Fruit fly (Drosophila melanogaster): ENCODE measurements around the gene MED11.

Gene MED11

dm6 chr3L:18781653-18782629 is 36.3 kb downstream of the MED11 start (continued):
- TF ChIP-seq gcm (GFP tag; optimal IDR thresholded peaks at IDR 0.05) (peak; percentile 9), seq (GFP tag; IDR thresholded peaks at IDR 0.05) (0 out of 2 replicates have a peak, but pooled peaks have one; percentile 60), CG10147 (GFP tag; optimal IDR thresholded peaks at IDR 0.05) (peak; percentile 22), CG4404 (GFP tag; IDR thresholded peaks at IDR 0.05) (no peak), en (GFP tag; optimal IDR thresholded peaks at IDR 0.05) (no peak), ham (GFP tag; IDR thresholded peaks at IDR 0.05) (no peak), Aef1 (GFP tag; IDR thresholded peaks at IDR 0.05) (peak; percentile 65), CTCF (GFP tag; optimal IDR thresholded peaks at IDR 0.05) (no peak), CG10959 (GFP tag; IDR thresholded peaks at IDR 0.05) (no peak), Hand (GFP tag; optimal IDR thresholded peaks at IDR 0.05) (no peak), CG3281 (GFP tag; optimal IDR thresholded peaks at IDR 0.05) (peak; percentile 4), CG11398 (GFP tag; optimal IDR thresholded peaks at IDR 0.05) (no peak), chm (GFP tag; IDR thresholded peaks at IDR 0.05) (no peak; the same call in 1 of the 2 replicates), so (GFP tag; IDR thresholded peaks at IDR 0.05) (no peak; the same call in 2 of the 3 replicates), crol (GFP tag; IDR thresholded peaks at IDR 0.05) (peak; percentile 87), CG16863 (GFP tag; optimal IDR thresholded peaks at IDR 0.05) (peak; percentile 1), CG9437 (GFP tag; optimal IDR thresholded peaks at IDR 0.05) (peak; percentile 81), Nf-YC (tag; optimal IDR thresholded peaks at IDR 0.05) (no peak), CG30403 (GFP tag; optimal IDR thresholded peaks at IDR 0.05) (peak; percentile 73), Eip74EF (GFP tag; optimal IDR thresholded peaks at IDR 0.05) (peak in 1 of 2 experiments; percentile 64), prd (optimal IDR thresholded peaks at IDR 0.05) (no peak), prd (GFP tag; IDR thresholded peaks at IDR 0.05) (peak; percentile 39; the same call in 1 of the 3 replicates), lola (GFP tag; optimal IDR thresholded peaks at IDR 0.05) (no peak), dm (GFP tag; optimal IDR thresholded peaks at IDR 0.05) (no peak), dimm (GFP tag; IDR thresholded peaks at IDR 0.05) (peak; percentile 47), CG1529 (GFP tag; optimal IDR thresholded peaks at IDR 0.05) (no peak), Sry-β (GFP tag; optimal IDR thresholded peaks at IDR 0.05) (no peak), ab (GFP tag; optimal IDR thresholded peaks at IDR 0.05) (no peak), scrt (GFP tag; optimal IDR thresholded peaks at IDR 0.05) (no peak), sima (GFP tag; optimal IDR thresholded peaks at IDR 0.05) (no peak), CG10565 (GFP tag; optimal IDR thresholded peaks at IDR 0.05) (no peak), H2.0 (GFP tag; IDR thresholded peaks at IDR 0.05) (peak; percentile 36; the same call in 1 of the 2 replicates), Abd-B (GFP tag; optimal IDR thresholded peaks at IDR 0.05) (peak; percentile 64), CG9932 (GFP tag; IDR thresholded peaks at IDR 0.05) (no peak), sim (GFP tag; IDR thresholded peaks at IDR 0.05) (no peak), CG12104 (GFP tag; optimal IDR thresholded peaks at IDR 0.05) (peak; percentile 26), CG6272 (GFP tag; IDR thresholded peaks at IDR 0.05) (peak; percentile 22; the same call in 1 of the 2 replicates), org-1 (GFP tag; optimal IDR thresholded peaks at IDR 0.05) (peak; percentile 32), wor (GFP tag; IDR thresholded peaks at IDR 0.05) (peak; percentile 57), E2f2 (GFP tag; IDR thresholded peaks at IDR 0.05) (peak; percentile 33; the same call in 1 of the 2 replicates), dati (GFP tag; IDR thresholded peaks at IDR 0.05) (no peak), nerfin-1 (tag; optimal IDR thresholded peaks at IDR 0.05) (peak; percentile 52), mirr (GFP tag; optimal IDR thresholded peaks at IDR 0.05) (peak; percentile 58), CG15514 (GFP tag; optimal IDR thresholded peaks at IDR 0.05) (no peak), Opbp (GFP tag; IDR thresholded peaks at IDR 0.05; ENCODE audit: partially characterized antibody) (no peak), ssp (GFP tag; IDR thresholded peaks at IDR 0.05) (peak; percentile 34; the same call in 1 of the 2 replicates), CG13424 (tag; optimal IDR thresholded peaks at IDR 0.05) (peak; percentile 80), peb (GFP tag; IDR thresholded peaks at IDR 0.05) (peak; percentile 6; the same call in 1 of the 2 replicates), CG7556 (GFP tag; optimal IDR thresholded peaks at IDR 0.05) (peak; percentile 70)
